Fruit fly (Drosophila melanogaster): ENCODE results near the gene CG13727.

DNA sequence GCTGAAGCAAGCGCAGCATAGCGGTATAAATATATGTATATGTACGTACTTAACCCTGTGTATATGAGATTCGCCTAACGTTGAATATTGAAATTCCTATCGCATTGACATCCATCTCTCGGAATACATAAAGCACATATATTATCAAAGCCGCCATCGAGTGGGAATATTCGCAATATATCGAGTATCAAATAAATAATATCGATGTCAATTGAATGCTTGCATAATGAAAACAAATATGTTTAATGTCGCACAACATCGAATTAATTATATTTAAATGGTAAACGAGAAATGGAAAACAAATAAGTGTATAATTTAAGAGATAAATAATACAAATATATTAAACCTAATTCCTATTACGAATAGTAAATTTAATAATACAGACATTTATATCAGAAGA lies 20.4 kb downstream of the CG13727 start, which contains the start of gene ND-24L:
- TF ChIP-seq CG8478 (optimal IDR thresholded peaks at IDR 0.05) (no peak), CTCF (optimal IDR thresholded peaks at IDR 0.05) (no peak)
